Worm (Caenorhabditis elegans) whole organism, L4/young adult: ENCODE data around the gene srh-252.

ENCODE experiments used
- dao-5 ChIP-seq: sonication (generic microtip); optimal IDR thresholded peaks from 2 replicates; lab custom pipeline; 2016; ENCODE audit warnings: missing genotype, missing genetic modification characterization, moderate library complexity, missing compliant biosample characterization
- him-1 ChIP-seq: sonication (generic microtip); optimal IDR thresholded peaks from 2 replicates; lab custom pipeline; 2016; ENCODE audit warnings: missing genotype, missing genetic modification reagents, missing genetic modification characterization, missing compliant biosample characterization

DNA sequence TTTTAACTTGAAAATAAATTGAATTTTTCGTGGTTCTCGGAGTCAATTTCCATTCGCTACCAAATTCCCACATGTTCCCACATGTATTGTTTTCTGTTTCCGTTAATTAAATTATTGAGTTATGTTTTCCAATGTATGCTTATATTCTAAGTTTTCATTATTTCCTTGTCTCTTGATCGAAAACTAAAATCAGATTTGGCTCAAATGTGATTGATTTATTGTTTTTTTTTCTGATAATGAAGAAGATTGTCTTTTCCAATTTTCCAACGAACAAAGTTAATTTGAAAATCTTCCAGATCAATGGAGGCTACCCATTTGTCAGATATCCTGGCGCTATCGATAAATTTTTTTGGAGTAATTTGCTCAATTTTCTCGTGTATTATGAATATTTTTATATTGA lies 49.5 kb downstream of the srh-252 start, which contains the start of gene srbc-25:
- TF ChIP-seq dao-5 (tag; lab: Kevin White, UChicago), result no peak
- TF ChIP-seq him-1 (tag; lab: Kevin White, UChicago), result no peak
